Worm (Caenorhabditis elegans): ENCODE measurements around the gene clec-218.

DNA sequence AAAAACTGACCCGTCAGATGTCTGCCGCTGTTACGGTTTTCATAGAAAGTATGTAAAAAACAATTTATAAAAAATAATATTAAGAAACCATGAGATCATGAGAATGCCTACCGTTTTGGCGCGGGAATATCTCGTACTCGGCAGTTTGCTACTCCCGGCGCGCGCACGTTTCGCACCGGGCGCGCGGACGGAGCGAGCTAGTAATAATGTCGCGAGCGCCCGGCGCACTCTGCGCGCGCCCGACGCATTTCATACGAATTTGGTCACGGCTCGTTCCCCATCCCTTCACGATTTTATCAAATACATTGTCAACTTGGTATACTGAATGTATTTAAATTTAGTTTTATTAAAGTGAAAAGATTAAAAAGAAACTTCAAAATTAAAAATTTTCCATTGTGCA, 18.2 kb downstream of the clec-218 start:
- TF ChIP-seq skn-1 (tag; optimal IDR thresholded peaks at IDR 0.05) (no peak), snpc-4 (tag; optimal IDR thresholded peaks at IDR 0.05) (no peak), ztf-11 (tag; optimal IDR thresholded peaks at IDR 0.05) (no peak)

Data from whole organism, L3 larva.